Comparison of ENCODE assay signal across 1 fruit fly cellular context in the genomic region with DNA sequence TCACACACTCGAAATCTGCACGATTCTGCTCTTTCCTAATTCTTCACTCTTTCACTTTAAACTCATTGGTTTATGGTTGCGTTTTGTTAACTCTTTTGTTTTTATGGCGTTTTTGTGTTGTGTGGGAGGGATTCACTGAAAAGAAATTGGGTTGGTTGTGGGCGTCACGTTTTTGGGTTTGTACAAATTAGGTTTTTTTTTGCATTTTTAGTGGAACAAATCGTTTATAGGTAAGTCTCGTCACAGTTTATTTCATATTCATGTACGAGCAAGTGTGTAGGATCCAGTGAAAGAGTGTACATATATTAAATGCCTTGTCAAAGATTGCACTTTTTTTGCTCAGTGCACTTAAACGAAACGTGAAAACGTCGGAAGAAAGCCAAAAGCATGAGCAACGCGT.
TF ChIP-seq lines count a peak whose summit lies in the region.

No protein-coding gene starts in this region.

TF ChIP-seq in whole organism, embryonic, 481 proteins besides CTCF, POLR2A, EP300 and RAD21 (continued from another document and continues in another):
- TF ChIP-seq Camta (GFP tag; optimal IDR thresholded peaks at IDR 0.05; lab: Kevin White, UChicago) (peak; percentile 34), CG9932 (GFP tag; IDR thresholded peaks at IDR 0.05; lab: Robert Waterston, UW) (no peak), H15 (GFP tag; IDR thresholded peaks at IDR 0.05; lab: Robert Waterston, UW) (no peak), CG6791 (GFP tag; IDR thresholded peaks at IDR 0.05; lab: Robert Waterston, UW; ENCODE audit: partially characterized antibody) (no peak), Elba2 (GFP tag; optimal IDR thresholded peaks at IDR 0.05; lab: Kevin White, UChicago) (no peak), bab2 (GFP tag; optimal IDR thresholded peaks at IDR 0.05; lab: Kevin White, UChicago) (peak; percentile 32), her (GFP tag; optimal IDR thresholded peaks at IDR 0.05; lab: Kevin White, UChicago) (peak; percentile 9), Deaf1 (tag; optimal IDR thresholded peaks at IDR 0.05; lab: Kevin White, UChicago) (no peak), nerfin-2 (GFP tag; IDR thresholded peaks at IDR 0.05; lab: Robert Waterston, UW; ENCODE audit: partially characterized antibody) (no peak), CG17359 (tag; optimal IDR thresholded peaks at IDR 0.05; lab: Kevin White, UChicago) (peak; percentile 43), CG15269 (tag; optimal IDR thresholded peaks at IDR 0.05; lab: Kevin White, UChicago) (peak; percentile 45), ATbp (GFP tag; optimal IDR thresholded peaks at IDR 0.05; lab: Kevin White, UChicago) (peak; percentile 28), dpn (GFP tag; optimal IDR thresholded peaks at IDR 0.05; lab: Kevin White, UChicago) (peak in 1 of 2 experiments; percentile 21), CG13775 (GFP tag; optimal IDR thresholded peaks at IDR 0.05; lab: Kevin White, UChicago) (no peak), CG12155 (GFP tag; optimal IDR thresholded peaks at IDR 0.05; lab: Kevin White, UChicago) (peak; percentile 14), ewg (GFP tag; optimal IDR thresholded peaks at IDR 0.05; lab: Kevin White, UChicago) (no peak), az2 (GFP tag; optimal IDR thresholded peaks at IDR 0.05; lab: Kevin White, UChicago) (peak; percentile 0), CG9876 (GFP tag; optimal IDR thresholded peaks at IDR 0.05; lab: Kevin White, UChicago) (no peak), run (tag; optimal IDR thresholded peaks at IDR 0.05; lab: Kevin White, UChicago) (no peak), CG17912 (GFP tag; optimal IDR thresholded peaks at IDR 0.05; lab: Kevin White, UChicago) (no peak), CG1603 (tag; optimal IDR thresholded peaks at IDR 0.05; lab: Kevin White, UChicago) (no peak), dysf (GFP tag; IDR thresholded peaks at IDR 0.05; lab: Robert Waterston, UW) (peak; percentile 34; the same call in 2 of the 3 replicates), Ets65A (GFP tag; lab: Kevin White, UChicago) (peak; percentile 86), CG17802 (tag; optimal IDR thresholded peaks at IDR 0.05; lab: Kevin White, UChicago) (no peak), Rfx (GFP tag; IDR thresholded peaks at IDR 0.05; lab: Robert Waterston, UW) (no peak), CG7745 (tag; optimal IDR thresholded peaks at IDR 0.05; lab: Kevin White, UChicago) (no peak), sens (GFP tag; lab: Kevin White, UChicago) (peak; percentile 75), CG16813 (GFP tag; IDR thresholded peaks at IDR 0.05; lab: Robert Waterston, UW; ENCODE audit: partially characterized antibody) (no peak), chif (GFP tag; optimal IDR thresholded peaks at IDR 0.05; lab: Kevin White, UChicago) (peak; percentile 30 to 37), CG15601 (tag; optimal IDR thresholded peaks at IDR 0.05; lab: Kevin White, UChicago) (no peak), CG4424 (GFP tag; optimal IDR thresholded peaks at IDR 0.05; lab: Kevin White, UChicago) (peak; percentile 27), knrl (GFP tag; IDR thresholded peaks at IDR 0.05; lab: Robert Waterston, UW; ENCODE audit: partially characterized antibody) (no peak), Nf-YB (GFP tag; optimal IDR thresholded peaks at IDR 0.05; lab: Kevin White, UChicago) (no peak), bsh (GFP tag; optimal IDR thresholded peaks at IDR 0.05; lab: Kevin White, UChicago) (peak in 1 of 2 experiments; percentile 25), lmd (GFP tag; IDR thresholded peaks at IDR 0.05; lab: Robert Waterston, UW) (0 out of 2 replicates have a peak, but pooled peaks have one; percentile 37), Lhr (GFP tag; optimal IDR thresholded peaks at IDR 0.05; lab: Kevin White, UChicago) (no peak), rib (GFP tag; IDR thresholded peaks at IDR 0.05; lab: Robert Waterston, UW) (no peak), lov (optimal IDR thresholded peaks at IDR 0.05; lab: Kevin White, UChicago) (no peak), lov (GFP tag; IDR thresholded peaks at IDR 0.05; lab: Robert Waterston, UW) (no peak), vvl (GFP tag; IDR thresholded peaks at IDR 0.05; lab: Robert Waterston, UW) (no peak), disco-r (GFP tag; optimal IDR thresholded peaks at IDR 0.05; lab: Kevin White, UChicago) (no peak), CG11456 (GFP tag; IDR thresholded peaks at IDR 0.05; lab: Robert Waterston, UW) (no peak), CG8281 (tag; optimal IDR thresholded peaks at IDR 0.05; lab: Kevin White, UChicago) (no peak), sima (GFP tag; optimal IDR thresholded peaks at IDR 0.05; lab: Kevin White, UChicago) (no peak), MBD-R2 (GFP tag; IDR thresholded peaks at IDR 0.05; lab: Robert Waterston, UW) (no peak), CHES-1-like (GFP tag; optimal IDR thresholded peaks at IDR 0.05; lab: Kevin White, UChicago) (peak; percentile 6), tio (GFP tag; optimal IDR thresholded peaks at IDR 0.05; lab: Kevin White, UChicago) (peak; percentile 37), CG12104 (GFP tag; optimal IDR thresholded peaks at IDR 0.05; lab: Kevin White, UChicago) (no peak), CG18011 (GFP tag; optimal IDR thresholded peaks at IDR 0.05; lab: Kevin White, UChicago) (no peak), CG3065 (GFP tag; optimal IDR thresholded peaks at IDR 0.05; lab: Kevin White, UChicago) (no peak), CG7786 (GFP tag; optimal IDR thresholded peaks at IDR 0.05; lab: Kevin White, UChicago) (peak; percentile 33), Hr3 (GFP tag; optimal IDR thresholded peaks at IDR 0.05; lab: Kevin White, UChicago) (peak; percentile 28), CG1647 (GFP tag; optimal IDR thresholded peaks at IDR 0.05; lab: Kevin White, UChicago) (no peak), GATAe (GFP tag; conservative IDR thresholded peaks at IDR 0.05; lab: Robert Waterston, UW) (no peak; the same call in 1 of the 2 replicates), kni (GFP tag; optimal IDR thresholded peaks at IDR 0.05; lab: Kevin White, UChicago) (no peak), row (GFP tag; IDR thresholded peaks at IDR 0.05; lab: Robert Waterston, UW) (0 out of 3 replicates have a peak, but pooled peaks have one; percentile 32), crol (GFP tag; IDR thresholded peaks at IDR 0.05; lab: Robert Waterston, UW) (no peak), D (optimal IDR thresholded peaks at IDR 0.05; lab: Kevin White, UChicago) (no peak), D (GFP tag; optimal IDR thresholded peaks at IDR 0.05; lab: Kevin White, UChicago) (no peak), ttk (GFP tag; IDR thresholded peaks at IDR 0.05; lab: Robert Waterston, UW) (0 out of 2 replicates have a peak, but pooled peaks have one; percentile 30), Meics (GFP tag; optimal IDR thresholded peaks at IDR 0.05; lab: Kevin White, UChicago) (peak; percentile 21), slp2 (GFP tag; optimal IDR thresholded peaks at IDR 0.05; lab: Kevin White, UChicago) (peak; percentile 17), CG5180 (GFP tag; optimal IDR thresholded peaks at IDR 0.05; lab: Kevin White, UChicago) (peak; percentile 13), CG2199 (GFP tag; IDR thresholded peaks at IDR 0.05; lab: Robert Waterston, UW) (no peak), CG7271 (tag; optimal IDR thresholded peaks at IDR 0.05; lab: Kevin White, UChicago) (no peak), HLHmδ (GFP tag; optimal IDR thresholded peaks at IDR 0.05; lab: Kevin White, UChicago) (no peak), jumu (GFP tag; optimal IDR thresholded peaks at IDR 0.05; lab: Kevin White, UChicago) (peak; percentile 7), mam (GFP tag; optimal IDR thresholded peaks at IDR 0.05; lab: Kevin White, UChicago) (peak; percentile 27), Trl (optimal IDR thresholded peaks at IDR 0.05; lab: Kevin White, UChicago) (no peak), Trl (GFP tag; optimal IDR thresholded peaks at IDR 0.05; lab: Kevin White, UChicago) (peak; percentile 17), corto (GFP tag; optimal IDR thresholded peaks at IDR 0.05; lab: Kevin White, UChicago) (no peak), CG6654 (GFP tag; optimal IDR thresholded peaks at IDR 0.05; lab: Kevin White, UChicago) (no peak), CG18619 (GFP tag; optimal IDR thresholded peaks at IDR 0.05; lab: Kevin White, UChicago) (no peak), E2f1 (GFP tag; IDR thresholded peaks at IDR 0.05; lab: Robert Waterston, UW) (no peak), NK7.1 (GFP tag; optimal IDR thresholded peaks at IDR 0.05; lab: Kevin White, UChicago) (no peak), dimm (GFP tag; IDR thresholded peaks at IDR 0.05; lab: Robert Waterston, UW) (no peak), emc (GFP tag; optimal IDR thresholded peaks at IDR 0.05; lab: Kevin White, UChicago) (no peak), so (GFP tag; IDR thresholded peaks at IDR 0.05; lab: Robert Waterston, UW) (no peak), ato (GFP tag; IDR thresholded peaks at IDR 0.05; lab: Robert Waterston, UW; ENCODE audit: partially characterized antibody) (no peak), HLH4C (GFP tag; IDR thresholded peaks at IDR 0.05; lab: Robert Waterston, UW; ENCODE audit: partially characterized antibody) (no peak), Myb (GFP tag; optimal IDR thresholded peaks at IDR 0.05; lab: Kevin White, UChicago) (peak; percentile 14), HHEX (GFP tag; optimal IDR thresholded peaks at IDR 0.05; lab: Kevin White, UChicago) (peak; percentile 23), CG5953 (GFP tag; IDR thresholded peaks at IDR 0.05; lab: Robert Waterston, UW) (no peak), lab (GFP tag; optimal IDR thresholded peaks at IDR 0.05; lab: Kevin White, UChicago) (peak; percentile 30), CG8944 (GFP tag; optimal IDR thresholded peaks at IDR 0.05; lab: Kevin White, UChicago) (peak; percentile 22), CG15696 (tag; optimal IDR thresholded peaks at IDR 0.05; lab: Kevin White, UChicago) (no peak), dm (GFP tag; optimal IDR thresholded peaks at IDR 0.05; lab: Kevin White, UChicago) (no peak), zfh2 (GFP tag; optimal IDR thresholded peaks at IDR 0.05; lab: Kevin White, UChicago) (peak; percentile 6), cwo (GFP tag; optimal IDR thresholded peaks at IDR 0.05; lab: Kevin White, UChicago) (no peak), HmgZ (tag; optimal IDR thresholded peaks at IDR 0.05; lab: Kevin White, UChicago) (no peak), prd (optimal IDR thresholded peaks at IDR 0.05; lab: Kevin White, UChicago) (no peak), prd (GFP tag; IDR thresholded peaks at IDR 0.05; lab: Robert Waterston, UW) (peak; percentile 43; the same call in 1 of the 3 replicates), Atf3 (GFP tag; optimal IDR thresholded peaks at IDR 0.05; lab: Kevin White, UChicago) (no peak), gsb (GFP tag; IDR thresholded peaks at IDR 0.05; lab: Robert Waterston, UW) (no peak), br (optimal IDR thresholded peaks at IDR 0.05; lab: Kevin White, UChicago) (no peak), Hmr (GFP tag; optimal IDR thresholded peaks at IDR 0.05; lab: Kevin White, UChicago) (peak; percentile 2), Mes4 (GFP tag; optimal IDR thresholded peaks at IDR 0.05; lab: Kevin White, UChicago) (no peak), tup (GFP tag; optimal IDR thresholded peaks at IDR 0.05; lab: Kevin White, UChicago) (no peak), Blimp-1 (GFP tag; optimal IDR thresholded peaks at IDR 0.05; lab: Kevin White, UChicago) (peak; percentile 4), Dip3 (GFP tag; optimal IDR thresholded peaks at IDR 0.05; lab: Kevin White, UChicago) (peak; percentile 3), Sry-δ (GFP tag; optimal IDR thresholded peaks at IDR 0.05; lab: Kevin White, UChicago) (no peak), CG18476 (GFP tag; optimal IDR thresholded peaks at IDR 0.05; lab: Kevin White, UChicago) (no peak), usp (GFP tag; optimal IDR thresholded peaks at IDR 0.05; lab: Kevin White, UChicago) (no peak), Ets97D (GFP tag; optimal IDR thresholded peaks at IDR 0.05; lab: Kevin White, UChicago) (no peak), CG18764 (GFP tag; optimal IDR thresholded peaks at IDR 0.05; lab: Kevin White, UChicago) (peak; percentile 1), Ada2b (GFP tag; IDR thresholded peaks at IDR 0.05; lab: Robert Waterston, UW) (0 out of 2 replicates have a peak, but pooled peaks have one; percentile 15), Ravus (GFP tag; IDR thresholded peaks at IDR 0.05; lab: Robert Waterston, UW) (no peak), CG7839 (tag; optimal IDR thresholded peaks at IDR 0.05; lab: Kevin White, UChicago) (peak; percentile 29), wdn (GFP tag; IDR thresholded peaks at IDR 0.05; lab: Robert Waterston, UW) (no peak), twi (tag; optimal IDR thresholded peaks at IDR 0.05; lab: Kevin White, UChicago) (no peak), C15 (GFP tag; IDR thresholded peaks at IDR 0.05; lab: Robert Waterston, UW) (no peak), CG1529 (GFP tag; optimal IDR thresholded peaks at IDR 0.05; lab: Kevin White, UChicago) (no peak), seq (GFP tag; IDR thresholded peaks at IDR 0.05; lab: Robert Waterston, UW) (no peak), CG3163 (GFP tag; optimal IDR thresholded peaks at IDR 0.05; lab: Kevin White, UChicago) (peak; percentile 10), Sin3A (optimal IDR thresholded peaks at IDR 0.05; lab: Kevin White, UChicago) (no peak), D19A (tag; optimal IDR thresholded peaks at IDR 0.05; lab: Kevin White, UChicago) (no peak), lbe (GFP tag; optimal IDR thresholded peaks at IDR 0.05; lab: Kevin White, UChicago) (peak; percentile 36), CG2116 (GFP tag; optimal IDR thresholded peaks at IDR 0.05; lab: Kevin White, UChicago) (no peak), tna (GFP tag; IDR thresholded peaks at IDR 0.05; lab: Robert Waterston, UW; ENCODE audit: partially characterized antibody) (no peak), CG12236 (GFP tag; optimal IDR thresholded peaks at IDR 0.05; lab: Kevin White, UChicago) (peak; percentile 21), zen2 (GFP tag; IDR thresholded peaks at IDR 0.05; lab: Robert Waterston, UW; ENCODE audit: partially characterized antibody) (no peak), Pdp1 (GFP tag; optimal IDR thresholded peaks at IDR 0.05; lab: Kevin White, UChicago) (peak in 1 of 2 experiments; percentile 5), Gug (GFP tag; IDR thresholded peaks at IDR 0.05; lab: Robert Waterston, UW) (no peak), CG2889 (GFP tag; IDR thresholded peaks at IDR 0.05; lab: Robert Waterston, UW) (no peak), CG17385 (GFP tag; optimal IDR thresholded peaks at IDR 0.05; lab: Kevin White, UChicago) (peak; percentile 1), CG10366 (GFP tag; IDR thresholded peaks at IDR 0.05; lab: Robert Waterston, UW) (peak; percentile 7; the same call in 1 of the 2 replicates), lilli (GFP tag; optimal IDR thresholded peaks at IDR 0.05; lab: Kevin White, UChicago) (peak; percentile 19), CG30020 (tag; optimal IDR thresholded peaks at IDR 0.05; lab: Kevin White, UChicago) (no peak), p53 (GFP tag; optimal IDR thresholded peaks at IDR 0.05; lab: Kevin White, UChicago) (no peak), CG6272 (GFP tag; IDR thresholded peaks at IDR 0.05; lab: Robert Waterston, UW) (no peak), ase (GFP tag; IDR thresholded peaks at IDR 0.05; lab: Robert Waterston, UW) (no peak)
